Worm (Caenorhabditis elegans) whole organism, late embryonic: Measurements from ENCODE around the gene nhr-45.

ENCODE experiments used
- C08G9.2 ChIP-seq: sonication (generic microtip); optimal IDR thresholded peaks from 2 replicates; lab custom pipeline; 2016; ENCODE audit warnings: mild to moderate bottlenecking, missing genetic modification characterization, moderate library complexity, missing compliant biosample characterization
- C38D4.7 ChIP-seq: fragments of 200-800 bp; sonication (Bioruptor generic); optimal IDR thresholded peaks from 2 replicates; lab custom pipeline; 2018; ENCODE audit warnings: mild to moderate bottlenecking, missing genetic modification characterization, moderate library complexity, missing compliant biosample characterization
- Y22D7AL.16 ChIP-seq: sonication (generic microtip); optimal IDR thresholded peaks from 2 replicates; lab custom pipeline; 2016; ENCODE audit warnings: missing genetic modification characterization, missing compliant biosample characterization
- ceh-18 ChIP-seq: sonication (generic microtip); optimal IDR thresholded peaks from 2 replicates; lab custom pipeline; 2016; ENCODE audit warnings: missing genetic modification characterization, missing compliant biosample characterization
- ceh-2 ChIP-seq: sonication (generic microtip); optimal IDR thresholded peaks from 2 replicates; lab custom pipeline; 2016; ENCODE audit warnings: missing genotype, missing genetic modification characterization, missing compliant biosample characterization
- ceh-31 ChIP-seq: sonication (generic microtip); optimal IDR thresholded peaks from 2 replicates; lab custom pipeline; 2016; ENCODE audit warnings: missing genetic modification characterization, missing compliant biosample characterization
- ceh-34 ChIP-seq: sonication (generic microtip); optimal IDR thresholded peaks from 2 replicates; lab custom pipeline; 2016; ENCODE audit warnings: mild to moderate bottlenecking, missing genetic modification characterization, missing compliant biosample characterization
- ceh-45 ChIP-seq: fragments of 200-800 bp; sonication (Bioruptor generic); IDR thresholded peaks from 2 replicates; pipeline ENCODE4 v1.3.6; 2022; ENCODE audit warnings: missing genetic modification reagents, missing genetic modification characterization, missing compliant biosample characterization
- ceh-48 ChIP-seq: sonication (generic microtip); optimal IDR thresholded peaks from 2 replicates; lab custom pipeline; 2016; ENCODE audit warnings: missing genetic modification characterization, inconsistent platforms, missing compliant biosample characterization
- ceh-6 ChIP-seq: fragments of 200-800 bp; sonication (Bioruptor generic); optimal IDR thresholded peaks from 2 replicates; lab custom pipeline; 2018; ENCODE audit warnings: mild to moderate bottlenecking, missing genetic modification characterization, missing compliant biosample characterization
- ceh-9 ChIP-seq: sonication (generic microtip); optimal IDR thresholded peaks from 2 replicates; lab custom pipeline; 2016; ENCODE audit warnings: mild to moderate bottlenecking, missing genetic modification characterization, inconsistent platforms, missing compliant biosample characterization
- che-1 ChIP-seq: sonication (generic microtip); optimal IDR thresholded peaks from 2 replicates; lab custom pipeline; 2016; ENCODE audit warnings: mild to moderate bottlenecking, missing genetic modification characterization, missing compliant biosample characterization
- dmd-4 ChIP-seq: sonication (generic microtip); optimal IDR thresholded peaks from 2 replicates; lab custom pipeline; 2016; ENCODE audit warnings: borderline replicate concordance, missing genetic modification characterization, missing compliant biosample characterization
- dve-1 ChIP-seq: sonication (generic microtip); optimal IDR thresholded peaks from 2 replicates; lab custom pipeline; 2017; ENCODE audit warnings: antibody characterized with exemption, mild to moderate bottlenecking, missing genetic modification characterization, missing compliant biosample characterization
- fkh-6 ChIP-seq: sonication (generic microtip); optimal IDR thresholded peaks from 2 replicates; lab custom pipeline; 2016; ENCODE audit warnings: missing genetic modification characterization, missing compliant biosample characterization
- gmeb-2 ChIP-seq: sonication (generic microtip); optimal IDR thresholded peaks from 2 replicates; lab custom pipeline; 2016; ENCODE audit warnings: missing genetic modification characterization, inconsistent platforms, missing compliant biosample characterization
- hlh-13 ChIP-seq: fragments of 200-800 bp; sonication (Bioruptor generic); optimal IDR thresholded peaks from 2 replicates; lab custom pipeline; 2018; ENCODE audit warnings: mild to moderate bottlenecking, missing genetic modification characterization, missing compliant biosample characterization
- hlh-30 ChIP-seq: sonication (generic microtip); optimal IDR thresholded peaks from 2 replicates; lab custom pipeline; 2017; ENCODE audit warnings: antibody characterized with exemption, missing genetic modification characterization, missing compliant biosample characterization; ENCODE audit not compliant: insufficient read depth
- hlh-6 ChIP-seq: sonication (generic microtip); optimal IDR thresholded peaks from 2 replicates; lab custom pipeline; 2016; ENCODE audit warnings: missing genotype, missing genetic modification characterization, missing compliant biosample characterization
- hlh-8 ChIP-seq: sonication (generic microtip); optimal IDR thresholded peaks from 2 replicates; lab custom pipeline; 2016; ENCODE audit warnings: missing genotype, missing genetic modification characterization, missing compliant biosample characterization
- lim-6 ChIP-seq: sonication (generic microtip); optimal IDR thresholded peaks from 2 replicates; lab custom pipeline; 2016; ENCODE audit warnings: missing genetic modification characterization, missing compliant biosample characterization
- mec-3 ChIP-seq: sonication (generic microtip); optimal IDR thresholded peaks from 2 replicates; lab custom pipeline; 2016; ENCODE audit warnings: borderline replicate concordance, missing genetic modification characterization, missing compliant biosample characterization
- nfya-1 ChIP-seq: sonication (generic microtip); optimal IDR thresholded peaks from 2 replicates; lab custom pipeline; 2017; ENCODE audit warnings: missing genetic modification characterization, mild to moderate bottlenecking, missing compliant biosample characterization, antibody characterized with exemption, moderate library complexity
- nhr-232 ChIP-seq: sonication (generic microtip); optimal IDR thresholded peaks from 2 replicates; lab custom pipeline; 2016; ENCODE audit warnings: missing genetic modification characterization, missing compliant biosample characterization
- odd-2 ChIP-seq: sonication (generic microtip); optimal IDR thresholded peaks from 2 replicates; lab custom pipeline; 2017; ENCODE audit warnings: antibody characterized with exemption, mild to moderate bottlenecking, missing genetic modification characterization, missing compliant biosample characterization
- pqm-1 ChIP-seq: sonication (generic microtip); optimal IDR thresholded peaks from 2 replicates; lab custom pipeline; 2016; ENCODE audit warnings: missing genetic modification characterization, missing compliant biosample characterization
- pros-1 ChIP-seq: fragments of 150-350 bp; optimal IDR thresholded peaks from 2 replicates; lab custom pipeline; 2014; ENCODE audit warnings: missing biosample characterization, missing genetic modification reagents, missing genetic modification characterization
- rnt-1 ChIP-seq: sonication (generic microtip); optimal IDR thresholded peaks from 2 replicates; lab custom pipeline; 2016; ENCODE audit warnings: missing genetic modification characterization, missing compliant biosample characterization
- sdc-2 ChIP-seq: sonication (generic microtip); optimal IDR thresholded peaks from 2 replicates; lab custom pipeline; 2016; ENCODE audit warnings: missing genotype, missing genetic modification characterization, missing compliant biosample characterization
- sox-2 ChIP-seq: fragments of 200-800 bp; sonication (Bioruptor generic); IDR thresholded peaks from 2 replicates; pipeline ENCODE4 v1.3.6; 2022; ENCODE audit warnings: missing genetic modification reagents, missing genetic modification characterization, missing compliant biosample characterization
- syd-9 ChIP-seq: sonication (generic microtip); optimal IDR thresholded peaks from 2 replicates; lab custom pipeline; 2016; ENCODE audit warnings: mild to moderate bottlenecking, missing genetic modification characterization, moderate library complexity, missing compliant biosample characterization
- tbx-2 ChIP-seq: sonication (generic microtip); optimal IDR thresholded peaks from 2 replicates; lab custom pipeline; 2016; ENCODE audit warnings: missing genetic modification characterization, missing compliant biosample characterization
- unc-42 ChIP-seq: sonication (generic microtip); optimal IDR thresholded peaks from 2 replicates; lab custom pipeline; 2016; ENCODE audit warnings: missing genotype, missing genetic modification characterization, missing compliant biosample characterization
- unc-55 ChIP-seq: sonication (generic microtip); optimal IDR thresholded peaks from 2 replicates; lab custom pipeline; 2017; ENCODE audit warnings: missing biosample characterization, missing genetic modification reagents, missing genetic modification characterization
- unc-86 ChIP-seq: sonication (generic microtip); optimal IDR thresholded peaks from 2 replicates; lab custom pipeline; 2016; ENCODE audit warnings: missing genetic modification characterization, missing compliant biosample characterization

The nhr-45 gene

DNA sequence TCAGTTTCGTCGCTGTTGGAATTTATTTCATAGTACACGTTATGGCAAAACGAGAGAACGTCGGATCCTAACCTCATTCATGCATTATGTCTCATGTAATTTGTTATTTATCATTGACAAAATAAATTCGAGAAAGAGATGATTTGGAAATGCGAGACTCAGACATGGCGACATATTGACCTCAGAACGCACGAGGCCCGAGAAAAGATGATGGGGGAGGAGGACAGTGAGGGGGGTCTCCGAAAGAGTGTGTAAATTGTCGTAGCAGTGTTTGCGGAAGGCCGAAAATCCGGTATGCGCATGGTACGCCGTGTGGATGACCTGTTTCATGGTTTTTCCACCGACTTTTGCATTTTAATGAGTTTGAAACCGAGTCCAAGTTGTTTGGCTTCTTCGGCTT, 24.5 kb downstream of the nhr-45 start:
- peak; percentile 21 for TF ChIP-seq ceh-2 (tag; lab: Kevin White, UChicago)
- TF ChIP-seq Y22D7AL.16 (tag; lab: Kevin White, UChicago): no peak
- TF ChIP-seq unc-86 (tag; lab: Kevin White, UChicago): no peak
- TF ChIP-seq sox-2: no peak
- TF ChIP-seq nhr-232 (tag; lab: Kevin White, UChicago): no peak
- peak; percentile 22 for TF ChIP-seq ceh-34 (tag; lab: Kevin White, UChicago)
- peak; percentile 44 for TF ChIP-seq sdc-2 (tag; lab: Kevin White, UChicago)
- TF ChIP-seq ceh-31 (tag; lab: Kevin White, UChicago): peak; percentile 37
- TF ChIP-seq ceh-18: peak; percentile 48
- peak; percentile 29 for TF ChIP-seq unc-42 (tag; lab: Kevin White, UChicago)
- TF ChIP-seq hlh-30 (tag; lab: Kevin White, UChicago): peak; percentile 78
- TF ChIP-seq tbx-2: peak; percentile 40
- TF ChIP-seq C08G9.2 (tag; lab: Kevin White, UChicago): peak; percentile 9
- TF ChIP-seq unc-55 (GFP tag; lab: Kevin White, UChicago): peak; percentile 68
- TF ChIP-seq nfya-1: peak; percentile 41
- peak; percentile 33 for TF ChIP-seq rnt-1 (tag; lab: Kevin White, UChicago)
- TF ChIP-seq che-1 (tag; lab: Kevin White, UChicago): no peak

ce11 chrX:4632088-4632487, 28.0 kb downstream of the nhr-45 start, which contains the start of gene slcr-46.1:
slcr-46.1 (plus strand) TSS chrX:4632361.
- TF ChIP-seq ceh-9: no peak
- no peak for TF ChIP-seq unc-86 (tag; lab: Kevin White, UChicago)
- no peak for TF ChIP-seq nhr-232 (tag; lab: Kevin White, UChicago)
- TF ChIP-seq hlh-30 (tag; lab: Kevin White, UChicago): no peak
- no peak for TF ChIP-seq pqm-1
- no peak for TF ChIP-seq Y22D7AL.16 (tag; lab: Kevin White, UChicago)
- TF ChIP-seq ceh-48 (tag; lab: Kevin White, UChicago): no peak
- TF ChIP-seq lim-6 (tag; lab: Kevin White, UChicago): no peak
- TF ChIP-seq syd-9: no peak
- no peak for TF ChIP-seq ceh-6
- TF ChIP-seq fkh-6 (tag; lab: Kevin White, UChicago): no peak
- no peak for TF ChIP-seq ceh-34 (tag; lab: Kevin White, UChicago)
- TF ChIP-seq nfya-1: no peak
- TF ChIP-seq, all 69 proteins: peak for 0

DNA sequence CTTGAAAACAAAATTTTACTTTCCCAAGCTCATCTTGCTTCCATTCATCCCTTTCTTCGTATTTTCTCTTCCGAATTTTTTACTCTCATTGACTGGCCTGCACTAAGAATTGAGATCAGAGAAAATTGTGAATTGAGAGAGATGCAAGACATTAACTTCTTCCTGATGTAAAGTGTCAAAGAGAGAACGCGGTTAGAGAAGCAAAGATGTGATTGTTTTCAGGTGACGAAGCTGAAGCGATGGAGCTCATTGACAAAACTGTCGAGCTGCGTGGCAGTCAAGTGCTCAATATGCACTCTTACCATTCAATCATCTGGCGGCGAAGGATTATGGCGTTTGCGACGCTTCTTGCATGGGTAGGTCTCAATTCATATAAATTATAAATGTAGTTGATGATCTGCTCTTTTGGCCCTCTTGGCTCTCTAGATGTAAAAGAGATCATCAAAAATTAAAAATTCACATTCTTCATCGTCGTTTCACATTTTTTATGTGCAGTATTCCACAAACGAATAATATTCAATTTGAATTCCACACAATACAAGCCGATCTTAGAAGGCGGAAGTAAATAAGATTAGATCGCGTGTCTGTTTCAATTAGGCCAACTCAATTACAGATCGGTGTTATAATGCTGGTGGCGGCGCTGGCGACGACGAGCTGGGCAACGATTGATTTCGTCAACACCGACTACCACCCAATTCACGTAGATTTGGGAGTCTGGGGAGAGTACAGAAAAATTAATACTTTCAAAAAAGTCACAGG, 31.1 kb downstream of the nhr-45 start:
- TF ChIP-seq unc-55 (GFP tag; lab: Kevin White, UChicago): peak; percentile 18
- TF ChIP-seq rnt-1 (tag; lab: Kevin White, UChicago): no peak
- no peak for TF ChIP-seq tbx-2
- peak; percentile 85 for TF ChIP-seq unc-42 (tag; lab: Kevin White, UChicago)
- TF ChIP-seq ceh-6: no peak
- TF ChIP-seq odd-2: no peak
- TF ChIP-seq hlh-8 (tag; lab: Kevin White, UChicago): peak; percentile 3
- no peak for TF ChIP-seq dve-1
- TF ChIP-seq sox-2: no peak
- no peak for TF ChIP-seq hlh-6 (tag; lab: Kevin White, UChicago)
- TF ChIP-seq pros-1 (tag; lab: Kevin White, UChicago): no peak
- no peak for TF ChIP-seq ceh-2 (tag; lab: Kevin White, UChicago)
- TF ChIP-seq mec-3 (tag; lab: Kevin White, UChicago): no peak
- TF ChIP-seq C38D4.7 (GFP tag; lab: Kevin White, UChicago): no peak
- no peak for TF ChIP-seq ceh-48 (tag; lab: Kevin White, UChicago)
- no peak for TF ChIP-seq gmeb-2 (tag; lab: Kevin White, UChicago)
- no peak for TF ChIP-seq unc-86 (tag; lab: Kevin White, UChicago)
- no peak for TF ChIP-seq hlh-13
- TF ChIP-seq dmd-4: no peak
- TF ChIP-seq ceh-45 (GFP tag; lab: Robert Waterston, UW): no peak
